Worm (Caenorhabditis elegans) whole organism, L3 larva: ENCODE measurements around the gene C08G5.7.

Experiments used
- R02D3.7 ChIP-seq: fragments of 150-350 bp; optimal IDR thresholded peaks from 2 replicates; lab custom pipeline; 2014; ENCODE audit warnings: missing biosample characterization, missing genetic modification characterization
- ZK546.5 ChIP-seq: sonication (generic microtip); optimal IDR thresholded peaks from 2 replicates; lab custom pipeline; 2017; ENCODE audit warnings: missing biosample characterization, missing genetic modification characterization
- aly-2 ChIP-seq: fragments of 150-350 bp; optimal IDR thresholded peaks from 2 replicates; lab custom pipeline; 2014; ENCODE audit warnings: missing biosample characterization, missing genetic modification characterization
- ceh-16 ChIP-seq: sonication (generic microtip); optimal IDR thresholded peaks from 2 replicates; lab custom pipeline; 2017; ENCODE audit warnings: missing biosample characterization, missing genetic modification characterization
- ceh-28 ChIP-seq: fragments of 150-350 bp; optimal IDR thresholded peaks from 2 replicates; lab custom pipeline; 2014; ENCODE audit warnings: missing biosample characterization, missing genetic modification reagents, missing genetic modification characterization
- ceh-82 ChIP-seq: fragments of 150-350 bp; optimal IDR thresholded peaks from 2 replicates; lab custom pipeline; 2014; ENCODE audit warnings: missing biosample characterization, missing genetic modification characterization
- ceh-9 ChIP-seq: sonication (generic microtip); optimal IDR thresholded peaks from 2 replicates; lab custom pipeline; 2018; ENCODE audit warnings: missing biosample characterization, missing genetic modification characterization
- egl-27 ChIP-seq: sonication (generic microtip); optimal IDR thresholded peaks from 4 replicates; lab custom pipeline; 2017; ENCODE audit warnings: missing biosample characterization, missing genetic modification reagents, missing genetic modification characterization
- egl-5 ChIP-seq: fragments of 150-350 bp; optimal IDR thresholded peaks from 2 replicates; lab custom pipeline; 2017; ENCODE audit warnings: missing biosample characterization, missing genetic modification reagents, missing genetic modification characterization, inconsistent platforms
- elt-1 ChIP-seq: fragments of 150-350 bp; optimal IDR thresholded peaks from 2 replicates; lab custom pipeline; 2014; ENCODE audit warnings: missing biosample characterization, missing genetic modification characterization
- elt-2 ChIP-seq: sonication (generic microtip); optimal IDR thresholded peaks from 2 replicates; lab custom pipeline; 2016; ENCODE audit warnings: missing genetic modification reagents, mild to moderate bottlenecking, missing genetic modification characterization, missing compliant biosample characterization
- elt-3 ChIP-seq, 3 experiments: fragments of 150-350 bp in 1 of 3; sonication (generic microtip) in 2 of 3; optimal IDR thresholded peaks; 2 replicates in 2 of 3; 4 replicates in 1 of 3; lab custom pipeline; 2014 to 2017; ENCODE audit warnings: missing biosample characterization in 3 of 3, missing genetic modification characterization in 3 of 3
- eor-1 ChIP-seq, 2 experiments: fragments of 150-350 bp; optimal IDR thresholded peaks; 2 replicates each; lab custom pipeline; 2014 to 2018; ENCODE audit warnings: missing biosample characterization in 2 of 2, missing genetic modification characterization in 2 of 2
- fkh-10 ChIP-seq: sonication (generic microtip); optimal IDR thresholded peaks from 2 replicates; lab custom pipeline; 2017; ENCODE audit warnings: missing biosample characterization, missing genetic modification reagents, missing genetic modification characterization
- fkh-2 ChIP-seq: fragments of 150-350 bp; optimal IDR thresholded peaks from 2 replicates; lab custom pipeline; 2014; ENCODE audit warnings: missing biosample characterization, missing genetic modification reagents, missing genetic modification characterization
- fos-1 ChIP-seq: fragments of 150-350 bp; optimal IDR thresholded peaks from 2 replicates; lab custom pipeline; 2014; ENCODE audit warnings: missing biosample characterization, missing genetic modification characterization
- hmg-11 ChIP-seq: sonication (generic microtip); optimal IDR thresholded peaks from 2 replicates; lab custom pipeline; 2016; ENCODE audit warnings: missing genetic modification characterization, missing compliant biosample characterization
- jun-1 ChIP-seq: fragments of 150-350 bp; optimal IDR thresholded peaks from 2 replicates; lab custom pipeline; 2014; ENCODE audit warnings: missing biosample characterization, missing genetic modification reagents, missing genetic modification characterization
- lin-15B ChIP-seq: fragments of 150-350 bp; optimal IDR thresholded peaks from 2 replicates; lab custom pipeline; 2014; ENCODE audit warnings: missing biosample characterization, missing genetic modification characterization
- lin-39 ChIP-seq: fragments of 150-350 bp; optimal IDR thresholded peaks from 2 replicates; lab custom pipeline; 2018; ENCODE audit warnings: missing biosample characterization, missing genetic modification reagents, missing genetic modification characterization
- lsy-12 ChIP-seq: sonication (generic microtip); optimal IDR thresholded peaks from 2 replicates; lab custom pipeline; 2016; ENCODE audit warnings: mild to moderate bottlenecking, missing genetic modification characterization, missing compliant biosample characterization
- mdl-1 ChIP-seq: fragments of 150-350 bp; optimal IDR thresholded peaks from 2 replicates; lab custom pipeline; 2014; ENCODE audit warnings: missing biosample characterization, missing genetic modification characterization
- mml-1 ChIP-seq: fragments of 150-350 bp; sonication (generic microtip); optimal IDR thresholded peaks from 3 replicates; lab custom pipeline; 2014; ENCODE audit warnings: missing biosample characterization, missing genetic modification characterization
- nfya-1 ChIP-seq: sonication (generic microtip); optimal IDR thresholded peaks from 2 replicates; lab custom pipeline; 2017; ENCODE audit warnings: missing genetic modification characterization, mild to moderate bottlenecking, missing compliant biosample characterization, antibody characterized with exemption, moderate library complexity; ENCODE audit not compliant: insufficient read depth
- nhr-11 ChIP-seq: fragments of 150-350 bp; optimal IDR thresholded peaks from 2 replicates; lab custom pipeline; 2014; ENCODE audit warnings: missing biosample characterization, missing genetic modification characterization
- nhr-23 ChIP-seq: fragments of 150-350 bp; optimal IDR thresholded peaks from 2 replicates; lab custom pipeline; 2014; ENCODE audit warnings: missing biosample characterization, missing genetic modification reagents, missing genetic modification characterization
- nhr-237 ChIP-seq: fragments of 150-350 bp; optimal IDR thresholded peaks from 2 replicates; lab custom pipeline; 2014; ENCODE audit warnings: missing biosample characterization, missing genetic modification characterization
- nhr-25 ChIP-seq: sonication (generic microtip); optimal IDR thresholded peaks from 2 replicates; lab custom pipeline; 2017; ENCODE audit warnings: missing biosample characterization, missing genetic modification characterization
- nhr-28 ChIP-seq: fragments of 150-350 bp; optimal IDR thresholded peaks from 2 replicates; lab custom pipeline; 2014; ENCODE audit warnings: missing biosample characterization, missing genetic modification characterization
- nhr-43 ChIP-seq: sonication (generic microtip); optimal IDR thresholded peaks from 2 replicates; lab custom pipeline; 2016; ENCODE audit warnings: mild to moderate bottlenecking, missing genetic modification characterization, missing compliant biosample characterization; ENCODE audit not compliant: poor library complexity, severe bottlenecking
- nhr-67 ChIP-seq: fragments of 150-350 bp; optimal IDR thresholded peaks from 2 replicates; lab custom pipeline; 2014; ENCODE audit warnings: missing biosample characterization, missing genetic modification characterization
- nhr-76 ChIP-seq: fragments of 150-350 bp; sonication (generic microtip); optimal IDR thresholded peaks from 5 replicates; lab custom pipeline; 2014; ENCODE audit warnings: missing biosample characterization, missing genetic modification characterization
- nhr-77 ChIP-seq: fragments of 150-350 bp; optimal IDR thresholded peaks from 2 replicates; lab custom pipeline; 2014; ENCODE audit warnings: missing biosample characterization, missing genetic modification characterization
- sea-2 ChIP-seq: fragments of 150-350 bp; sonication (generic microtip); optimal IDR thresholded peaks from 4 replicates; lab custom pipeline; 2014; ENCODE audit warnings: missing biosample characterization, missing genetic modification reagents, missing genetic modification characterization
- snpc-4 ChIP-seq: fragments of 150-350 bp; optimal IDR thresholded peaks from 2 replicates; lab custom pipeline; 2014; ENCODE audit warnings: missing biosample characterization, missing genetic modification characterization
- tbx-2 ChIP-seq: sonication (generic microtip); optimal IDR thresholded peaks from 2 replicates; lab custom pipeline; 2016; ENCODE audit warnings: mild to moderate bottlenecking, missing genetic modification characterization, missing compliant biosample characterization
- unc-39 ChIP-seq: sonication (generic microtip); optimal IDR thresholded peaks from 4 replicates; lab custom pipeline; 2017; ENCODE audit warnings: missing biosample characterization, missing genetic modification characterization
- unc-62 ChIP-seq: fragments of 150-350 bp; sonication (generic microtip); optimal IDR thresholded peaks from 4 replicates; lab custom pipeline; 2014; ENCODE audit warnings: missing biosample characterization, missing genetic modification reagents, missing genetic modification characterization
- zag-1 ChIP-seq: fragments of 150-350 bp; optimal IDR thresholded peaks from 2 replicates; lab custom pipeline; 2014; ENCODE audit warnings: missing biosample characterization, missing genetic modification characterization

The C08G5.7 gene

ce11 chrII:799700-800099, 34.6 kb upstream of the C08G5.7 start, which contains the start of gene F46F5.14:
F46F5.14 (plus strand) TSS chrII:800000.
- TF ChIP-seq nfya-1 (no peak), fkh-10 (no peak), nhr-237 (tag; lab: Kevin White, UChicago) (no peak), tbx-2 (tag; lab: Kevin White, UChicago) (no peak), aly-2 (no peak), unc-39 (tag; lab: Kevin White, UChicago) (no peak), lin-39 (tag; lab: Kevin White, UChicago) (no peak), nhr-28 (tag; lab: Kevin White, UChicago) (no peak), lin-15B (no peak), R02D3.7 (tag; lab: Kevin White, UChicago) (no peak)

ce11 chrII:797445-797844, 32.3 kb upstream of the C08G5.7 start:
- no peak for TF ChIP-seq hmg-11 (tag; lab: Kevin White, UChicago)
- TF ChIP-seq nhr-76 (tag; lab: Kevin White, UChicago) = no peak
- TF ChIP-seq egl-5 = no peak
- TF ChIP-seq nhr-67 (tag; lab: Kevin White, UChicago) = no peak
- TF ChIP-seq lsy-12 (tag; lab: Kevin White, UChicago) = no peak
- no peak for TF ChIP-seq fkh-10
- no peak for TF ChIP-seq fkh-2 (tag; lab: Kevin White, UChicago)
- TF ChIP-seq mml-1 = no peak
- TF ChIP-seq snpc-4 (tag; lab: Kevin White, UChicago) = no peak
- no peak for TF ChIP-seq ceh-9 (tag; lab: Kevin White, UChicago)
- TF ChIP-seq nhr-11 (tag; lab: Kevin White, UChicago) = no peak
- TF ChIP-seq elt-1 (tag; lab: Kevin White, UChicago) = no peak
- TF ChIP-seq ceh-28 = no peak
- no peak for TF ChIP-seq lin-15B
- TF ChIP-seq lin-39 (tag; lab: Kevin White, UChicago) = no peak
- TF ChIP-seq fos-1 (tag; lab: Kevin White, UChicago) = no peak
- no peak for TF ChIP-seq jun-1 (tag; lab: Kevin White, UChicago)
- TF ChIP-seq ceh-82 (tag; lab: Kevin White, UChicago) = no peak
- no peak for TF ChIP-seq eor-1 (tag; optimal IDR thresholded peaks at IDR 0.05; lab: Kevin White, UChicago)

DNA sequence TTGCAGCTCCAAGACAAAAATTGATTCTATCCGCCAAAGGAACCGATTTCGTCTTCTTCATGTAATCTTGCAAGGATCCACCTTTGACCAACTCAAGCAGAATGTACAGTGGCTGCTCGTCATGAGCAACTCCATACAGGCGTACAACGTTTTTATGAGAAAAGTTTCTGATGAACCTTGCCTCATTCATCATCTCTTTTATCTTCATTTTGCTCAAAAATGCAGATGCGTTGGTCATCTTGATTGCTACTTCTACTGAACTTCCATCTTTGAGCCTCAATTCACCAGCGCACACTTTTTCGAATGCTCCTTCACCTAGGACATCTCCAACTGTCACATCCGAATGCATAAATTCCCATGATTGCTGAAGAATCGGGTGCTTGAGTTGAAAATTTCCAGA, 31.8 kb upstream of the C08G5.7 start:
- TF ChIP-seq nhr-76 (tag; lab: Kevin White, UChicago) (no peak), hmg-11 (tag; lab: Kevin White, UChicago) (no peak), aly-2 (no peak), fos-1 (tag; lab: Kevin White, UChicago) (no peak), elt-1 (tag; lab: Kevin White, UChicago) (no peak), mdl-1 (tag; lab: Kevin White, UChicago) (no peak), nhr-237 (tag; lab: Kevin White, UChicago) (no peak), ZK546.5 (tag; lab: Kevin White, UChicago) (no peak), nhr-77 (no peak), fkh-2 (tag; lab: Kevin White, UChicago) (no peak)

DNA sequence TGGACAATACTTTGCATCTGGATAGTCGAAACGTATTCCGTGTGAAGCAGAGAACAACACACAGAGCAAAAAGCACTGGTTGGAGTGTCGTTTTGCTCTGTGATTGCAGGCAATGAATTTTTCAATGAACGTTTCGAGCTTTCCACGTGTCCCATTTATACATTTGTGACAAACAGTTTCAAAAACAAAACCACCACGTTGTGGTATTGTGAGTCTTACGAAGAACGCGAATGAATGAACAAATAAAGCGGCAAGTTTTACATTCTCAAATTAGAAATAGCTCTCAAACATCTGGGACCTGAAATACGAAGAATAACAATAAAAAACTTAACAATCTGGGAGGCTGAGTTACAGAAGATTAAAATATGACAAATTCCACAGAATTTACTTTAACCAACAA, 26.7 kb upstream of the C08G5.7 start, which contains the start of gene F46F5.1:
Gene F46F5.1 (minus strand): TSS at position 101 of the 400 bp plus-strand sequence.
- TF ChIP-seq tbx-2 (tag; lab: Kevin White, UChicago) (no peak), egl-27 (tag; lab: Kevin White, UChicago) (no peak), unc-39 (tag; lab: Kevin White, UChicago) (no peak), elt-2 (tag; lab: Kevin White, UChicago) (no peak), elt-1 (tag; lab: Kevin White, UChicago) (no peak), fkh-10 (no peak), nhr-43 (tag; lab: Kevin White, UChicago) (no peak), ceh-16 (tag; lab: Kevin White, UChicago) (no peak), nhr-77 (no peak)

- TF ChIP-seq nhr-76 (tag; lab: Kevin White, UChicago) = no peak
- no peak for TF ChIP-seq elt-3 (tag; optimal IDR thresholded peaks at IDR 0.05; lab: Kevin White, UChicago)
- TF ChIP-seq fkh-2 (tag; lab: Kevin White, UChicago) = no peak
- no peak for TF ChIP-seq jun-1 (tag; lab: Kevin White, UChicago)
- no peak for TF ChIP-seq nhr-23 (tag; lab: Kevin White, UChicago)
- no peak for TF ChIP-seq nhr-77
- TF ChIP-seq nfya-1 = no peak
- no peak for TF ChIP-seq lin-15B
- TF ChIP-seq nhr-25 = no peak
- TF ChIP-seq unc-62 (GFP tag; lab: Kevin White, UChicago) = no peak
- TF ChIP-seq sea-2 (GFP tag; lab: Kevin White, UChicago) = no peak
- TF ChIP-seq zag-1 (tag; lab: Kevin White, UChicago) = no peak
- TF ChIP-seq mdl-1 (tag; lab: Kevin White, UChicago) = no peak
- no peak for TF ChIP-seq egl-27 (tag; lab: Kevin White, UChicago)
- no peak for TF ChIP-seq elt-1 (tag; lab: Kevin White, UChicago)
These were observed 23.0 kb upstream of the C08G5.7 start, which contains the start of gene F46F5.15 for ce11 chrII:788139-788538. F46F5.15 (plus strand) TSS chrII:788439.
